Worm (Caenorhabditis elegans) whole organism, L4 larva: ENCODE results near the gene txt-13.
A peak's percentile ranks its signal among the peaks of the same experiment; 100 is the strongest.

Experiments
- Y48G9A.11 ChIP-seq: fragments of 200-800 bp; sonication (Bioruptor generic); IDR thresholded peaks from 2 replicates; pipeline ENCODE4 v1.3.6; 2022; ENCODE audit warnings: missing genetic modification reagents, missing genetic modification characterization, missing compliant biosample characterization
- mdl-1 ChIP-seq, 2 experiments: fragments of 150-350 bp in 1 of 2; sonication (generic microtip) in 1 of 2; optimal IDR thresholded peaks; 2 replicates each; lab custom pipeline; 2014 to 2017; ENCODE audit warnings: missing biosample characterization in 2 of 2, missing genetic modification characterization in 2 of 2
- nhr-11 ChIP-seq: fragments of 150-350 bp; optimal IDR thresholded peaks from 2 replicates; lab custom pipeline; 2014; ENCODE audit warnings: missing biosample characterization, missing genetic modification characterization
- nhr-111 ChIP-seq: fragments of 200-800 bp; sonication (Bioruptor generic); optimal IDR thresholded peaks from 2 replicates; lab custom pipeline; 2018; ENCODE audit warnings: mild to moderate bottlenecking, missing genetic modification characterization, missing compliant biosample characterization
- nhr-76 ChIP-seq: fragments of 150-350 bp; optimal IDR thresholded peaks from 2 replicates; lab custom pipeline; 2014; ENCODE audit warnings: missing biosample characterization, missing genetic modification characterization
- skn-1 ChIP-seq: fragments of 150-350 bp; optimal IDR thresholded peaks from 2 replicates; lab custom pipeline; 2014; ENCODE audit warnings: missing biosample characterization, missing genetic modification characterization
- unc-130 ChIP-seq: sonication (generic microtip); optimal IDR thresholded peaks from 2 replicates; lab custom pipeline; 2016; ENCODE audit warnings: missing genetic modification reagents, missing genetic modification characterization, missing compliant biosample characterization

DNA sequence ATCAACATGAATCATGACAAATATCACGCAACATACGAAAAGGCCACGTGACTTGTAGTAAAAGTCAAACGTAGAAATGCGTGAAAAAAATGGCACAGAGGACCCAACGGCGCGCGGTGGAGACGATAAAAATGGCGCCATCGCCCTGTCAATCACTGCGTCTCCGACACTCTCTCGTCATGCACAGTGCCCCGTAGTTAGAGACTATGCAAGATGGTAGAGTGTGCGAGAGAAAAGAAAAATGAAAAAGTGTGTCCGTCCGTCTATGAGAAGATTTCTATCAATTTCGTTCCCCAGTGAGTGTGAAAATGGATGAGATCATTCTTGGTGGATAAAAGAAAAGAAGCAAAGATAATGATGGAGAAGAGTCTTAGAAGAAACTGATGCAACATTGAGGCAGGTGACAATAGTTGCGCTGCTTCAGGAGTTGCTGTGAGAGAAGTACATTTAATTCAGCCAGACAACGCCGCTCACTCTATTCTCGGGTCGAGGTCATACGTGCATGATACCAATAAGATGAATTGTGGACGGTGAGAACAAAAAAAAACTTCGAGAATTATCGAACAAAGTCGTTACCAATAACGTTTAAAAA is 14.8 kb upstream of the txt-13 start:
- TF ChIP-seq skn-1 (tag; lab: Kevin White, UChicago) (no peak), Y48G9A.11 (no peak), mdl-1 (tag; optimal IDR thresholded peaks at IDR 0.05; lab: Kevin White, UChicago) (peak; percentile 43 to 47), nhr-11 (tag; lab: Kevin White, UChicago) (peak; percentile 82), unc-130 (no peak), nhr-76 (tag; lab: Kevin White, UChicago) (no peak), nhr-111 (peak; percentile 15)
